Worm (Caenorhabditis elegans) whole organism, L4/young adult: ENCODE results near the gene Y38H6C.15.

Experiments
- W03F9.2 ChIP-seq: fragments of 150-350 bp; optimal IDR thresholded peaks from 2 replicates; lab custom pipeline; 2014; ENCODE audit warnings: missing biosample characterization, missing genetic modification characterization
- him-1 ChIP-seq: sonication (generic microtip); optimal IDR thresholded peaks from 2 replicates; lab custom pipeline; 2016; ENCODE audit warnings: missing genotype, missing genetic modification reagents, missing genetic modification characterization, missing compliant biosample characterization

- TF ChIP-seq him-1 (no peak), W03F9.2 (tag; lab: Kevin White, UChicago) (no peak)
Observed at ce11 chrV:20489102-20489501, 47.0 kb downstream of the Y38H6C.15 start, which contains the start of gene srbc-78.
